Fruit fly (Drosophila melanogaster): ENCODE data around the gene Pkc98E.

Gene Pkc98E

DNA sequence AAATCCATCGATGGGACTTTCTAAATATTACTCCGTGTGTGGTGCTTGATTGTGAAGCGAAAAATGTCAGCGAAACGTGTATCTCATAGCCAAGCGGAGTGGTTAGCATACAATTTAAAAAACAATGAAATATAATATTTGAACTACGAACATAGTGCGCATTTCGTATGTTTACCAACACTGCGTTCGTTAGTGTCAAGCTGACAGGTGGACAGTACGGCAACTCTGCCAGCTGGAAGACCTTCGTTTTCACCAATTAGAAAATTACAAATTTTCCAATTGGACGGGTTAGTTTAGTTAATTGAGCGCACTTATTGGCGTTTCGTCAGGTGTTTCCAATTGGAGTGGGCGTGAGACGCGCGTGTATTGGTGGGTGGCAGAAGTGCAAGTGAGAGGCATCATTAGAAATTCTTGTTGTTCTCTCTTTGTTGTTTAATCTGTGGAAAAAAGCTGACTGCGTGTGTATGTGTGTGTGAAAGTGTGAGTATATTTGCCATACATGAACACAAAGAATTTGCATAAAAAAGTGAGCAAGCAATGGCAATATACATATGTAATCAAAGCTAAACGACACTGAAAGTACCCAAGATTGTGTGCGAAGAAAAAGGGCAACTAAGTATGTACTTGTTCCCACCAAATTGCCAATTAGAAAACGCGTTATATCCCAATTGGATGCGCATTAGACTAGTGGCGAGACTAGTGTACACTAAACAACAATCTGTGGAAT lies 911 bp downstream of the Pkc98E start (continued):
- TF ChIP-seq CG11723 (GFP tag; optimal IDR thresholded peaks at IDR 0.05) (no peak), hth (optimal IDR thresholded peaks at IDR 0.05) (no peak), pho (GFP tag; optimal IDR thresholded peaks at IDR 0.05) (peak; percentile 44), CG9215 (GFP tag; IDR thresholded peaks at IDR 0.05) (peak; percentile 26; the same call in 1 of the 2 replicates), CG16863 (GFP tag; optimal IDR thresholded peaks at IDR 0.05) (no peak), CG8359 (GFP tag; optimal IDR thresholded peaks at IDR 0.05; ENCODE audit: borderline replicate concordance) (no peak), CG14860 (GFP tag; IDR thresholded peaks at IDR 0.05; ENCODE audit: partially characterized antibody) (no peak), CG11247 (GFP tag; IDR thresholded peaks at IDR 0.05) (no peak), hb (GFP tag; IDR thresholded peaks at IDR 0.05; ENCODE audit: partially characterized antibody) (no peak), CG1529 (GFP tag; optimal IDR thresholded peaks at IDR 0.05) (no peak), B-H2 (GFP tag; optimal IDR thresholded peaks at IDR 0.05) (peak; percentile 65), crol (GFP tag; IDR thresholded peaks at IDR 0.05) (no peak), CG5953 (GFP tag; IDR thresholded peaks at IDR 0.05) (no peak), Dfd (GFP tag; optimal IDR thresholded peaks at IDR 0.05) (no peak), CG9932 (GFP tag; IDR thresholded peaks at IDR 0.05) (peak; percentile 49), unpg (GFP tag; optimal IDR thresholded peaks at IDR 0.05) (no peak), grn (GFP tag; optimal IDR thresholded peaks at IDR 0.05) (no peak), Dek (tag; optimal IDR thresholded peaks at IDR 0.05) (no peak), slou (GFP tag; optimal IDR thresholded peaks at IDR 0.05) (no peak), Drgx (GFP tag; IDR thresholded peaks at IDR 0.05) (no peak), grau (tag; optimal IDR thresholded peaks at IDR 0.05) (no peak), CG15696 (tag; optimal IDR thresholded peaks at IDR 0.05) (no peak), sisA (GFP tag; IDR thresholded peaks at IDR 0.05) (no peak), H15 (GFP tag; IDR thresholded peaks at IDR 0.05) (no peak), CG7987 (GFP tag; optimal IDR thresholded peaks at IDR 0.05) (no peak), kay (GFP tag; optimal IDR thresholded peaks at IDR 0.05) (no peak), slbo (GFP tag; IDR thresholded peaks at IDR 0.05) (peak; percentile 43), E2f2 (GFP tag; IDR thresholded peaks at IDR 0.05) (peak; percentile 74), CG2712 (tag; optimal IDR thresholded peaks at IDR 0.05) (no peak), CG10462 (GFP tag; optimal IDR thresholded peaks at IDR 0.05) (no peak), unc-4 (GFP tag; IDR thresholded peaks at IDR 0.05; ENCODE audit: partially characterized antibody) (peak; percentile 13; the same call in 1 of the 2 replicates), CG2199 (GFP tag; IDR thresholded peaks at IDR 0.05) (no peak), gro (GFP tag; optimal IDR thresholded peaks at IDR 0.05) (peak; percentile 15), CG18619 (GFP tag; optimal IDR thresholded peaks at IDR 0.05) (no peak), Hr51 (GFP tag; optimal IDR thresholded peaks at IDR 0.05) (no peak), Chrac-16 (GFP tag; optimal IDR thresholded peaks at IDR 0.05) (peak; percentile 43), NfI (GFP tag; optimal IDR thresholded peaks at IDR 0.05) (peak; percentile 53), CG8478 (optimal IDR thresholded peaks at IDR 0.05) (no peak), lmd (GFP tag; IDR thresholded peaks at IDR 0.05) (peak; percentile 16; the same call in 1 of the 2 replicates), CG6854 (GFP tag; optimal IDR thresholded peaks at IDR 0.05) (no peak), luna (GFP tag; optimal IDR thresholded peaks at IDR 0.05) (no peak), HmgZ (tag; optimal IDR thresholded peaks at IDR 0.05) (no peak), ase (GFP tag; IDR thresholded peaks at IDR 0.05) (no peak), MBD-R2 (GFP tag; IDR thresholded peaks at IDR 0.05) (peak; percentile 36), Bgb (GFP tag; IDR thresholded peaks at IDR 0.05; ENCODE audit: partially characterized antibody) (peak; percentile 40; the same call in 1 of the 2 replicates), lilli (GFP tag; optimal IDR thresholded peaks at IDR 0.05) (peak; percentile 65), CG4360 (GFP tag; IDR thresholded peaks at IDR 0.05) (no peak), scrt (GFP tag; optimal IDR thresholded peaks at IDR 0.05) (peak; percentile 32), CG2129 (GFP tag; IDR thresholded peaks at IDR 0.05; ENCODE audit: partially characterized antibody) (no peak), CG6272 (GFP tag; IDR thresholded peaks at IDR 0.05) (no peak), Sry-δ (GFP tag; optimal IDR thresholded peaks at IDR 0.05) (no peak)
